Worm (Caenorhabditis elegans): ENCODE measurements around the gene dyf-7.

Gene dyf-7

DNA sequence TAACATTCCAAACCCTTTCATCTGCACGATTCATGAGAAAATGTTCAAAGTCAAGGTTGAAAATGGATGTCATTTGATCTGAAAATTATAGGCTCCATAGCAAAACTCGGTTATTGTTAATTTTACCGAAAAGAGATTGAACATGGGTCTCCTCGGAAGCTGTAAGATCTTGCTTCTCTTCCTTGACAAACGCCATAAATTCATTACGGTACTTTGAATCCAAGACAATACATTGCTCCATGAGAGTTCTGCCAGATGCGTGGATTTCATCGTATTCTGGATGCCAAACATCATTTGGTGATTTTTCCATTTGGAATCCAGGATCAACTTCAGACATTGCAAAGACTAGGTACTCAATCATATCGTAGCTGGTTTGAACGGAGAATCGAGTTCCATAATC, 32.5 kb upstream of the dyf-7 start:
- TF ChIP-seq aha-1 (tag) (peak; percentile 93), T26A8.4 (GFP tag; IDR thresholded peaks at IDR 0.05) (no peak), saeg-2 (GFP tag; IDR thresholded peaks at IDR 0.05) (no peak)

- peak; percentile 22 for TF ChIP-seq hlh-30 (tag; optimal IDR thresholded peaks at IDR 0.05; ENCODE audit: insufficient read depth)
- TF ChIP-seq nhr-77 (tag; optimal IDR thresholded peaks at IDR 0.05), result no peak
- TF ChIP-seq nhr-111 (GFP tag; optimal IDR thresholded peaks at IDR 0.05), result no peak
- TF ChIP-seq F37D6.2 (tag; optimal IDR thresholded peaks at IDR 0.05), result no peak
- no peak for TF ChIP-seq dmd-8 (GFP tag; IDR thresholded peaks at IDR 0.05)
- no peak for TF ChIP-seq dmd-9 (GFP tag; IDR thresholded peaks at IDR 0.05)
- TF ChIP-seq nhr-28 (tag; optimal IDR thresholded peaks at IDR 0.05), result peak; percentile 61
- TF ChIP-seq nhr-11 (tag; optimal IDR thresholded peaks at IDR 0.05), result peak; percentile 11
- TF ChIP-seq F49E8.2 (tag; optimal IDR thresholded peaks at IDR 0.05; ENCODE audit: borderline replicate concordance), result no peak
- TF ChIP-seq Y105C5A.15 (GFP tag; IDR thresholded peaks at IDR 0.05), result no peak
- peak; percentile 43 for TF ChIP-seq hlh-11 (tag; optimal IDR thresholded peaks at IDR 0.05)
- TF ChIP-seq sdz-12 (GFP tag; optimal IDR thresholded peaks at IDR 0.05), result no peak
- 0 out of 2 replicates have a peak, but pooled peaks have one; percentile 13 for TF ChIP-seq dmd-6 (GFP tag; IDR thresholded peaks at IDR 0.05)
Measured at ce11 chrX:9667391-9667790, 31.1 kb upstream of the dyf-7 start.

DNA sequence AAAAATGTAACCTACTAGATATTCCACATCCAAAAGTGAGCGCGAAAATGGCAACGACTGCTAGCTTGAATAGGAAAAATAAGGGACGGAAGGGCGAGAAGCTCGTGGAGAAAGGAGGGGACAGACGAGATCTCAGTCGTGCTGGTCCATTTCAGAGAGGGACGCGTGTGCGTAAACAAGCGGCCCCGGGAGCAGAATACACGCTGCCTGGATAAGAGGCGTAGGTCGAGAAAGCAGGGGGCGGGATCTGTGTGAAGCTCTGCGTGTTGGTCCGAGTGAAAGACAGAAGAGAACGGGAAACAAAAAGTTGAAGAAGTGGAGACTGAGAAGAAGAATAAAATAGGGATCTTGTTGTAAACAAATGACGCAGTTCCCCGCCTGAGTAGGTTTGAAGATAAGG, 29.9 kb upstream of the dyf-7 start, which contains the start of gene T14B1.1:
Gene T14B1.1, minus strand, starts transcription at position 170 of the 400 bp plus-strand sequence.
- no peak for TF ChIP-seq ceh-28 (tag; optimal IDR thresholded peaks at IDR 0.05)
- peak; percentile 74 for TF ChIP-seq rbr-2 (tag; optimal IDR thresholded peaks at IDR 0.05)
- peak; percentile 5 for TF ChIP-seq mxl-3 (GFP tag; optimal IDR thresholded peaks at IDR 0.05)
- TF ChIP-seq unc-62 (GFP tag; optimal IDR thresholded peaks at IDR 0.05 in 1 of 2), result peak in 1 of 2 experiments; percentile 32
- no peak for TF ChIP-seq unc-62 (tag; optimal IDR thresholded peaks at IDR 0.05)
- peak; percentile 64 for TF ChIP-seq mep-1 (tag; optimal IDR thresholded peaks at IDR 0.05)
- no peak for TF ChIP-seq T20F7.1 (GFP tag; optimal IDR thresholded peaks at IDR 0.05)
- peak; percentile 52; the same call in 1 of the 2 replicates for TF ChIP-seq hmg-1.1 (GFP tag; IDR thresholded peaks at IDR 0.05)
- TF ChIP-seq nhr-11 (tag; optimal IDR thresholded peaks at IDR 0.05), result peak; percentile 25
- no peak for TF ChIP-seq spr-1 (tag; optimal IDR thresholded peaks at IDR 0.05)
- peak in 1 of 2 experiments; percentile 45 for TF ChIP-seq daf-16 (GFP tag; optimal IDR thresholded peaks at IDR 0.05)
- no peak for TF ChIP-seq daf-16 (tag; optimal IDR thresholded peaks at IDR 0.05)
- no peak for TF ChIP-seq F44E2.7 (GFP tag; IDR thresholded peaks at IDR 0.05)
- TF ChIP-seq set-16 (GFP tag; IDR thresholded peaks at IDR 0.05), result peak; percentile 64
- peak; percentile 2 to 69 for TF ChIP-seq mdl-1 (tag; optimal IDR thresholded peaks at IDR 0.05)
- TF ChIP-seq aha-1 (tag), result peak; percentile 98
- TF ChIP-seq fkh-10 (GFP tag; optimal IDR thresholded peaks at IDR 0.05), result peak; percentile 59
- TF ChIP-seq hlh-11 (tag; optimal IDR thresholded peaks at IDR 0.05), result peak; percentile 26

DNA sequence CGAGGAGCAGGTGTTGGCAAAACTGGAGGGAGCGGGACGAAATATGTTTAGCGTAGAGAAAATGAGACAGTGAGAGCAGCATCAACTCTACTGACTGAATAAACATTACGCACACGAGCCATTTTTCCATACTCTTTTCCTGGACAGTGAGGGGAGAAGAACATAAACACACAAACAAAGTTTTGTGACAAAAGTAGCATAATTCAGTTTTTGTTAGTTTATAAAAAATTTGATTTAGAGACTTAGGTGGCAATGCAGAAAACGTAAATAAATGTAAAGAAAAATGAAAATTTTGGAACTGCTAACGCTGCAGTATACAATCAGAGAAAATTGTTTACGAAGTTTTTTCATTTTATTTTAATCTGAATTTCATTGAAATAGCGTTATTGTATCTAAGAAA, 25.2 kb upstream of the dyf-7 start:
- TF ChIP-seq nhr-237 (tag; optimal IDR thresholded peaks at IDR 0.05), result no peak
- peak in 1 of 2 experiments; percentile 83 for TF ChIP-seq unc-62 (GFP tag; optimal IDR thresholded peaks at IDR 0.05 in 1 of 2)
- TF ChIP-seq unc-62 (tag; optimal IDR thresholded peaks at IDR 0.05), result no peak
- no peak for TF ChIP-seq snpc-1.2 (GFP tag; IDR thresholded peaks at IDR 0.05)
- no peak for TF ChIP-seq D1046.2 (GFP tag; IDR thresholded peaks at IDR 0.05)
- TF ChIP-seq daf-16 (GFP tag; optimal IDR thresholded peaks at IDR 0.05), result no peak
- TF ChIP-seq daf-16 (tag; optimal IDR thresholded peaks at IDR 0.05), result peak; percentile 64
- TF ChIP-seq F44E2.7 (GFP tag; IDR thresholded peaks at IDR 0.05), result no peak
- TF ChIP-seq hlh-30 (tag; optimal IDR thresholded peaks at IDR 0.05; ENCODE audit: insufficient read depth), result peak; percentile 32
- TF ChIP-seq nhr-28 (tag; optimal IDR thresholded peaks at IDR 0.05), result peak; percentile 30
- TF ChIP-seq ceh-28 (tag; optimal IDR thresholded peaks at IDR 0.05), result no peak

DNA sequence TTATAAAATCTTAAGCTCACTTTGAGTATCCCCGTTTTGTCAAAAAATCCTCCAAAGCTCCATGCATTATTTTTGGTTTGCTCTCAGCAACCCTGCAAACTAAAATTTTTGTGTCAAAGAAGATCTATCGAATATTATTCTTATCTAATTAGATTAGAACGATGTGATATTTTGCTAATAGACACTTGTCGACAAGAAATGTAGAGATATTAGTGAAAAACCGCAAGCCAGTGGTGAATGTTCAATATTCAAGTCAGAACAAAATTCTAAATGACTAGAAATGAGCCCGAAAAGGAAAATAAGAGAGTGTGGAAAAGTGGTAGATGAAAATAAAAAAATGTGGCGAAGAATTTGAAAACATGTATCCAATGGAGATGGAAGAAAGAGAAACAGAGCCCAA, 23.7 kb upstream of the dyf-7 start, which contains the start of gene C43C3.4:
Gene C43C3.4, minus strand, starts transcription at position 101 of the 400 bp plus-strand sequence.
- no peak for TF ChIP-seq gei-8 (GFP tag; optimal IDR thresholded peaks at IDR 0.05)
- no peak for TF ChIP-seq fos-1 (tag; optimal IDR thresholded peaks at IDR 0.05)
- TF ChIP-seq hlh-11 (tag; optimal IDR thresholded peaks at IDR 0.05), result no peak
- no peak for TF ChIP-seq lir-3 (tag; optimal IDR thresholded peaks at IDR 0.05)
- no peak for TF ChIP-seq mdt-29 (GFP tag; IDR thresholded peaks at IDR 0.05)
- no peak for TF ChIP-seq spr-3 (GFP tag; optimal IDR thresholded peaks at IDR 0.05)
- TF ChIP-seq ceh-82 (tag; optimal IDR thresholded peaks at IDR 0.05), result no peak
- TF ChIP-seq lin-13 (GFP tag; optimal IDR thresholded peaks at IDR 0.05), result no peak
- TF ChIP-seq dmd-9 (GFP tag; IDR thresholded peaks at IDR 0.05), result no peak
- TF ChIP-seq mxl-3 (GFP tag; optimal IDR thresholded peaks at IDR 0.05), result no peak
- no peak for TF ChIP-seq ceh-62 (tag; optimal IDR thresholded peaks at IDR 0.05)
- no peak for TF ChIP-seq zfp-2 (tag; optimal IDR thresholded peaks at IDR 0.05)
- TF ChIP-seq zip-11 (GFP tag; IDR thresholded peaks at IDR 0.05), result no peak
- TF ChIP-seq spr-1 (tag; optimal IDR thresholded peaks at IDR 0.05), result no peak
- TF ChIP-seq F37D6.2 (tag; optimal IDR thresholded peaks at IDR 0.05), result no peak
